Fruit fly (Drosophila melanogaster) S2 (cell line): ENCODE data around the gene mtd.

Experiments used
- CG8478 ChIP-seq: fragments of >200 bp; optimal IDR thresholded peaks from 2 replicates; lab custom pipeline; 2018
- CTCF ChIP-seq, 2 experiments: fragments of >200 bp; optimal IDR thresholded peaks; 2 replicates each; lab custom pipeline; 2018

Gene mtd

dm6 chr3R:5327911-5328310 lies 22.3 kb downstream of the mtd start:
- TF ChIP-seq CTCF (optimal IDR thresholded peaks at IDR 0.05; lab: Kevin White, UChicago) (no peak), CG8478 (lab: Kevin White, UChicago) (no peak)

- TF ChIP-seq CG8478 (lab: Kevin White, UChicago) (no peak), CTCF (optimal IDR thresholded peaks at IDR 0.05; lab: Kevin White, UChicago) (peak in 1 of 2 experiments; percentile 39)
Observed at dm6 chr3R:5326166-5326565, 24.1 kb downstream of the mtd start.

- TF ChIP-seq CG8478 (lab: Kevin White, UChicago) (no peak), CTCF (optimal IDR thresholded peaks at IDR 0.05; lab: Kevin White, UChicago) (no peak)
Observed at dm6 chr3R:5323741-5324538, 26.3 kb downstream of the mtd start.

dm6 chr3R:5322182-5322609 lies 28.0 kb downstream of the mtd start:
- TF ChIP-seq CTCF (optimal IDR thresholded peaks at IDR 0.05; lab: Kevin White, UChicago), result no peak
- no peak for TF ChIP-seq CG8478 (lab: Kevin White, UChicago)

- no peak for TF ChIP-seq CTCF (optimal IDR thresholded peaks at IDR 0.05; lab: Kevin White, UChicago)
- no peak for TF ChIP-seq CG8478 (lab: Kevin White, UChicago)
Observed at dm6 chr3R:5320672-5321071, 29.6 kb downstream of the mtd start.

dm6 chr3R:5319059-5319785 lies 31.0 kb downstream of the mtd start:
- TF ChIP-seq CG8478 (lab: Kevin White, UChicago) (no peak), CTCF (optimal IDR thresholded peaks at IDR 0.05; lab: Kevin White, UChicago) (no peak)

dm6 chr3R:5317654-5318129 lies 32.6 kb downstream of the mtd start:
- TF ChIP-seq CTCF (optimal IDR thresholded peaks at IDR 0.05; lab: Kevin White, UChicago), result no peak
- TF ChIP-seq CG8478 (lab: Kevin White, UChicago), result no peak

- no peak for TF ChIP-seq CTCF (optimal IDR thresholded peaks at IDR 0.05; lab: Kevin White, UChicago)
Observed at dm6 chr3R:5316790-5317189, 33.5 kb downstream of the mtd start.

- TF ChIP-seq CTCF (optimal IDR thresholded peaks at IDR 0.05; lab: Kevin White, UChicago), result no peak
- no peak for TF ChIP-seq CG8478 (lab: Kevin White, UChicago)
Observed at dm6 chr3R:5315871-5316270, 34.4 kb downstream of the mtd start.

dm6 chr3R:5315050-5315643 lies 35.1 kb downstream of the mtd start:
- no peak for TF ChIP-seq CTCF (optimal IDR thresholded peaks at IDR 0.05; lab: Kevin White, UChicago)
- no peak for TF ChIP-seq CG8478 (lab: Kevin White, UChicago)

- no peak for TF ChIP-seq CG8478 (lab: Kevin White, UChicago)
- no peak for TF ChIP-seq CTCF (optimal IDR thresholded peaks at IDR 0.05; lab: Kevin White, UChicago)
Observed at dm6 chr3R:5310250-5310649, 40.0 kb downstream of the mtd start.

dm6 chr3R:5309234-5309798 lies 40.9 kb downstream of the mtd start:
- no peak for TF ChIP-seq CTCF (optimal IDR thresholded peaks at IDR 0.05; lab: Kevin White, UChicago)

dm6 chr3R:5308137-5308797 lies 42.0 kb downstream of the mtd start:
- no peak for TF ChIP-seq CG8478 (lab: Kevin White, UChicago)
- TF ChIP-seq CTCF (optimal IDR thresholded peaks at IDR 0.05; lab: Kevin White, UChicago), result no peak

dm6 chr3R:5305850-5306483 lies 44.3 kb downstream of the mtd start:
- no peak for TF ChIP-seq CTCF (optimal IDR thresholded peaks at IDR 0.05; lab: Kevin White, UChicago)
- no peak for TF ChIP-seq CG8478 (lab: Kevin White, UChicago)
